Fruit fly (Drosophila melanogaster): ENCODE results near the gene CG9676.

CG9676 gene

DNA sequence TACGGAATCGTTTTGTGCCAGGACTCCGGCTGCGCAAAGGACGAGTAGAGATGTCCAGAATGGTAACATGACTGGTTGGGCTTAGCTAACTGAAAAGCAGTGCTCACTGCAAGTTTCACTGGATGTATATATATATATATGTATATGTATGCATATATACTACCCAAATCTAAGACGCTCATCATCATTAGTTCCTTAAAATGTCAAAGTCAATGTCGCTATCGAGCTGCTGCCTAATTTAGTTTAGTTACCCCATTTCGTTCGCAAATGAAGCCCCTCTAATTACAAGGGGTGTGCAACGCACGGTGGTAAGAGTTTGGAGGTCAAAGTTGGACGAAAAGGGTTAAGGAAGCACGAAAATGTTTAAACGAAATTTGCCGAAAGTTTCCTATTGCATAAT lies at the start of gene CG9676:
CG9676 (minus strand) TSS at position 101 of the 400 bp plus-strand sequence.
- TF ChIP-seq dl (GFP tag; optimal IDR thresholded peaks at IDR 0.05; ENCODE audit: insufficient read depth in 1 of 2, partially characterized antibody in 2 of 2) (no peak), sage (GFP tag; optimal IDR thresholded peaks at IDR 0.05) (no peak), Dif (GFP tag; optimal IDR thresholded peaks at IDR 0.05; ENCODE audit: partially characterized antibody) (no peak), CG9705 (GFP tag; optimal IDR thresholded peaks at IDR 0.05) (no peak)

DNA sequence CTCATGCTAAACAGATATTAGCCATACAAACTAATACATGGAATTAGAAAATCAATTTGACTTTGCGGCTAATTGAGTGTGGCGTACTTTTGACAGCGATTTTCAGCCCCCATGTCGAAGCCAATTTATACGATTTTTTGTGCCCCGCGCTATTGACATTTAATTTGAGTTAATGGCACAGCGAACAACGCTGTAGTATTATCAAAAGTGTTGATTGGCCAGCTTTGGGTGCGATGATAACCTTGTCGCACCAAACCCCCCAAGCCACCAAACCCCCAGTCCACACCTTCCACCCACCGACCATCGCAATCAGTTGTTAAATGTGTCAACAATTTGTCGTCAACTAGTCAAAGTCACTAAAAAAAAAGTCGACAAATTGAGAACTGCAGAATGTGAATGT lies 49.4 kb upstream of the CG9676 start:
- TF ChIP-seq Rel (GFP tag; optimal IDR thresholded peaks at IDR 0.05): no peak
- no peak for TF ChIP-seq Rel (tag; optimal IDR thresholded peaks at IDR 0.05)
- no peak for TF ChIP-seq OdsH (GFP tag; optimal IDR thresholded peaks at IDR 0.05)
- no peak for TF ChIP-seq ey (GFP tag; optimal IDR thresholded peaks at IDR 0.05)
- no peak for TF ChIP-seq woc (GFP tag; optimal IDR thresholded peaks at IDR 0.05)
- no peak for TF ChIP-seq dmrt93B (GFP tag; optimal IDR thresholded peaks at IDR 0.05)
- TF ChIP-seq Hr83 (GFP tag; optimal IDR thresholded peaks at IDR 0.05; ENCODE audit: poor library complexity, severe bottlenecking): no peak
- TF ChIP-seq tai (GFP tag; optimal IDR thresholded peaks at IDR 0.05): no peak
- TF ChIP-seq pan (optimal IDR thresholded peaks at IDR 0.05): no peak
- no peak for TF ChIP-seq sage (GFP tag; optimal IDR thresholded peaks at IDR 0.05)
- TF ChIP-seq jim (GFP tag; optimal IDR thresholded peaks at IDR 0.05): no peak
- no peak for TF ChIP-seq Dif (GFP tag; optimal IDR thresholded peaks at IDR 0.05; ENCODE audit: partially characterized antibody)
- no peak for TF ChIP-seq lola (GFP tag; optimal IDR thresholded peaks at IDR 0.05)
- no peak for TF ChIP-seq Abd-B (GFP tag; optimal IDR thresholded peaks at IDR 0.05)
- TF ChIP-seq br (GFP tag; optimal IDR thresholded peaks at IDR 0.05): no peak

DNA sequence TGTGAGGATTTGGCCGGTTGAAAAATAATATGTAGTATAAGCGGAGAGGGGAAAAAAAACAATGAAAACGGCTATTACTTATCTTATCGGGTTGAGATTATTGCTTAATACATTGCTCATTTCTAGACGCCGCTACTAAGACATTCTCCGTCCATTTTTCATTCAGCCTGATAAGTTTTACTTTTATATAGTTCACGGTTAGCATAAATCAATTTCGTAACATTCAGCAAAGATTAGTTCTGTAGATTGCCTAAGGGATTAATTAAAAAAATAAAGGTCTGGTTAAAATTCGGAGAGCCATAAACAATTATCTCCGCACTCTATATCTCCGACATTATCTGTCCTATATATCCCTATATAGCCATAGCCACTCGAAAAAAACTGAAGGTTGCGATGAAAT lies 47.5 kb upstream of the CG9676 start:
- TF ChIP-seq N (GFP tag; optimal IDR thresholded peaks at IDR 0.05): no peak
- no peak for TF ChIP-seq foxo (GFP tag; optimal IDR thresholded peaks at IDR 0.05)
- TF ChIP-seq Mio (GFP tag; optimal IDR thresholded peaks at IDR 0.05): no peak
- no peak for TF ChIP-seq CG9705 (GFP tag; optimal IDR thresholded peaks at IDR 0.05)
- TF ChIP-seq Dfd (GFP tag; optimal IDR thresholded peaks at IDR 0.05): no peak
- no peak for TF ChIP-seq GATAd (GFP tag; optimal IDR thresholded peaks at IDR 0.05)
- no peak for TF ChIP-seq CG32264 (GFP tag; optimal IDR thresholded peaks at IDR 0.05)
- TF ChIP-seq rgr (GFP tag; optimal IDR thresholded peaks at IDR 0.05): no peak
- no peak for TF ChIP-seq Hr78 (GFP tag; optimal IDR thresholded peaks at IDR 0.05)
- TF ChIP-seq h (GFP tag; optimal IDR thresholded peaks at IDR 0.05): no peak
- TF ChIP-seq tai (GFP tag; optimal IDR thresholded peaks at IDR 0.05): no peak
- TF ChIP-seq Hr83 (GFP tag; optimal IDR thresholded peaks at IDR 0.05; ENCODE audit: poor library complexity, severe bottlenecking): no peak
- no peak for TF ChIP-seq Abd-B (GFP tag; optimal IDR thresholded peaks at IDR 0.05)
- no peak for TF ChIP-seq Rel (GFP tag; optimal IDR thresholded peaks at IDR 0.05)
- no peak for TF ChIP-seq Rel (tag; optimal IDR thresholded peaks at IDR 0.05)
- TF ChIP-seq OdsH (GFP tag; optimal IDR thresholded peaks at IDR 0.05): no peak
- no peak for TF ChIP-seq jim (GFP tag; optimal IDR thresholded peaks at IDR 0.05)
- no peak for TF ChIP-seq dmrt93B (GFP tag; optimal IDR thresholded peaks at IDR 0.05)
- no peak for TF ChIP-seq dsf (GFP tag; optimal IDR thresholded peaks at IDR 0.05; ENCODE audit: borderline replicate concordance)

DNA sequence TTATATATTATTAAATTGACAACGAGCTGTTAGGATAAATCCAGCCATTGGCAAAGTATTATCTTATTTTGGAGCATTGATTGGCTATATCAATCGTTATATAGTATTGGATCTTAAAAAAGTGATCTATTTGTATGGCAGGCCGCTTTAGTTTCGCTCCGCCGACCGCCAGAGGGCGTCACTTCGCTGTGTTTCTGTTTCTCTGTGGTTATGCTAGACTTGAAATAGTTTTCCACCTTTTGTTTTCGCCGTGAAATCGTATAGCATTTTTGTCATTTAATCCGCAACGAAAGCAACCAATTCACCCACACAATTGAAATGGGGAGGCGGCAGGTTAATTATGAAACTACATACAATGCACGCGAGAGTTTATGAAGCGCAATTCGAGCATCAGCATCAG lies 46.9 kb upstream of the CG9676 start:
- no peak for TF ChIP-seq Hr83 (GFP tag; optimal IDR thresholded peaks at IDR 0.05; ENCODE audit: poor library complexity, severe bottlenecking)
- no peak for TF ChIP-seq Dif (GFP tag; optimal IDR thresholded peaks at IDR 0.05; ENCODE audit: partially characterized antibody)
- TF ChIP-seq CG9705 (GFP tag; optimal IDR thresholded peaks at IDR 0.05): no peak
- no peak for TF ChIP-seq sage (GFP tag; optimal IDR thresholded peaks at IDR 0.05)
- TF ChIP-seq OdsH (GFP tag; optimal IDR thresholded peaks at IDR 0.05): no peak
- TF ChIP-seq HLH106 (tag; optimal IDR thresholded peaks at IDR 0.05): no peak
- TF ChIP-seq N (GFP tag; optimal IDR thresholded peaks at IDR 0.05): no peak
- TF ChIP-seq fru (GFP tag; optimal IDR thresholded peaks at IDR 0.05): no peak
- no peak for TF ChIP-seq rgr (GFP tag; optimal IDR thresholded peaks at IDR 0.05)
- no peak for TF ChIP-seq lola (GFP tag; optimal IDR thresholded peaks at IDR 0.05)
- TF ChIP-seq pan (optimal IDR thresholded peaks at IDR 0.05): no peak
- TF ChIP-seq brk (GFP tag; optimal IDR thresholded peaks at IDR 0.05): no peak
- TF ChIP-seq dsf (GFP tag; optimal IDR thresholded peaks at IDR 0.05; ENCODE audit: borderline replicate concordance): no peak
- TF ChIP-seq br (GFP tag; optimal IDR thresholded peaks at IDR 0.05): no peak
- TF ChIP-seq CrebA (GFP tag; optimal IDR thresholded peaks at IDR 0.05; ENCODE audit: borderline replicate concordance): no peak
- no peak for TF ChIP-seq sv (GFP tag; optimal IDR thresholded peaks at IDR 0.05)
- TF ChIP-seq jim (GFP tag; optimal IDR thresholded peaks at IDR 0.05): no peak
- no peak for TF ChIP-seq foxo (GFP tag; optimal IDR thresholded peaks at IDR 0.05)
